Worm (Caenorhabditis elegans) whole organism, young adult: ENCODE data around the gene arrd-6.
A peak's percentile ranks its signal among the peaks of the same experiment; 100 is the strongest.

Experiments used
- B0261.1 ChIP-seq: sonication (generic microtip); optimal IDR thresholded peaks from 2 replicates; lab custom pipeline; 2016; ENCODE audit warnings: mild to moderate bottlenecking, missing genetic modification characterization, moderate library complexity, missing compliant biosample characterization
- D2030.7 ChIP-seq: fragments of 200-800 bp; sonication (Bioruptor generic); IDR thresholded peaks from 2 replicates; pipeline ENCODE4 v1.3.6; 2022; ENCODE audit warnings: missing genetic modification reagents, missing genetic modification characterization, missing compliant biosample characterization
- F23B12.7 ChIP-seq: sonication (generic microtip); optimal IDR thresholded peaks from 2 replicates; lab custom pipeline; 2017; ENCODE audit warnings: missing genetic modification characterization, mild to moderate bottlenecking, missing compliant biosample characterization, antibody characterized with exemption, moderate library complexity; ENCODE audit not compliant: insufficient read depth
- F33H1.4 ChIP-seq: fragments of 200-800 bp; sonication (Bioruptor generic); IDR thresholded peaks from 2 replicates; pipeline ENCODE4 v1.3.6; 2022; ENCODE audit warnings: missing genetic modification reagents, missing genetic modification characterization, missing compliant biosample characterization
- F49E8.2 ChIP-seq: sonication (generic microtip); optimal IDR thresholded peaks from 3 replicates; lab custom pipeline; 2017; ENCODE audit warnings: missing genetic modification characterization, mild to moderate bottlenecking, missing compliant biosample characterization, antibody characterized with exemption, moderate library complexity; ENCODE audit not compliant: insufficient read depth
- F57A8.1 ChIP-seq: fragments of 200-800 bp; sonication (Bioruptor generic); optimal IDR thresholded peaks from 2 replicates; lab custom pipeline; 2018; ENCODE audit warnings: mild to moderate bottlenecking, missing genetic modification characterization, moderate library complexity, missing compliant biosample characterization
- K12H6.12 ChIP-seq: fragments of 200-800 bp; sonication (Bioruptor generic); optimal IDR thresholded peaks from 2 replicates; lab custom pipeline; 2018; ENCODE audit warnings: mild to moderate bottlenecking, missing genetic modification characterization, missing compliant biosample characterization
- Y53G8AR.9 ChIP-seq: fragments of 200-800 bp; sonication (Bioruptor generic); conservative IDR thresholded peaks from 2 replicates; pipeline ENCODE4 v1.3.6; 2022; ENCODE audit warnings: missing genetic modification reagents, missing genetic modification characterization, missing compliant biosample characterization
- Y79H2A.3 ChIP-seq: fragments of 200-800 bp; sonication (Bioruptor generic); conservative IDR thresholded peaks from 2 replicates; pipeline ENCODE4 v1.3.6; 2022; ENCODE audit warnings: missing genetic modification reagents, missing genetic modification characterization, missing compliant biosample characterization
- ZK185.1 ChIP-seq: sonication (generic microtip); optimal IDR thresholded peaks from 2 replicates; lab custom pipeline; 2016; ENCODE audit warnings: mild to moderate bottlenecking, missing genetic modification characterization, missing compliant biosample characterization; ENCODE audit not compliant: poor library complexity, severe bottlenecking
- ama-1 ChIP-seq, 3 experiments: fragments of 150-350 bp in 1 of 3; sonication (generic microtip) in 2 of 3; optimal IDR thresholded peaks; 2 replicates each; lab custom pipeline; 2014 to 2018; ENCODE audit warnings: missing biosample characterization in 2 of 3, missing genetic modification characterization in 2 of 3, missing genetic modification reagents in 2 of 3
- athp-1 ChIP-seq: sonication (generic microtip); optimal IDR thresholded peaks from 2 replicates; lab custom pipeline; 2017; ENCODE audit warnings: mild to moderate bottlenecking, missing genetic modification characterization, missing compliant biosample characterization
- attf-5 ChIP-seq: fragments of 200-800 bp; sonication (Bioruptor generic); optimal IDR thresholded peaks from 2 replicates; lab custom pipeline; 2018; ENCODE audit warnings: mild to moderate bottlenecking, missing genetic modification characterization, missing compliant biosample characterization
- bed-2 ChIP-seq: fragments of 200-800 bp; sonication (Bioruptor generic); IDR thresholded peaks from 2 replicates; pipeline ENCODE4 v1.3.6; 2022; ENCODE audit warnings: missing genetic modification reagents, missing genetic modification characterization, missing compliant biosample characterization
- cebp-2 ChIP-seq: fragments of 200-800 bp; sonication (Bioruptor generic); IDR thresholded peaks from 2 replicates; pipeline ENCODE4 v1.3.6; 2022; ENCODE audit warnings: missing genetic modification characterization, missing compliant biosample characterization
- ceh-79 ChIP-seq: sonication (generic microtip); optimal IDR thresholded peaks from 2 replicates; lab custom pipeline; 2017; ENCODE audit warnings: mild to moderate bottlenecking, missing genetic modification characterization, missing compliant biosample characterization
- chd-7 ChIP-seq: sonication (generic microtip); optimal IDR thresholded peaks from 2 replicates; lab custom pipeline; 2016; ENCODE audit warnings: mild to moderate bottlenecking, missing genetic modification characterization, moderate library complexity, missing compliant biosample characterization
- dox-1 ChIP-seq: fragments of 200-800 bp; sonication (Bioruptor generic); IDR thresholded peaks from 2 replicates; pipeline ENCODE4 v1.3.6; 2022; ENCODE audit warnings: missing genetic modification reagents, missing genetic modification characterization, missing compliant biosample characterization
- dpff-1 ChIP-seq: sonication (generic microtip); optimal IDR thresholded peaks from 2 replicates; lab custom pipeline; 2017; ENCODE audit warnings: mild to moderate bottlenecking, missing genetic modification characterization, missing compliant biosample characterization
- ekl-4 ChIP-seq: fragments of 200-800 bp; sonication (Bioruptor generic); IDR thresholded peaks from 2 replicates; pipeline ENCODE4 v1.3.6; 2022; ENCODE audit warnings: missing genetic modification reagents, missing genetic modification characterization, missing compliant biosample characterization
- hlh-12 ChIP-seq: sonication (generic microtip); optimal IDR thresholded peaks from 2 replicates; lab custom pipeline; 2016; ENCODE audit warnings: missing genetic modification characterization, missing compliant biosample characterization
- hmg-1.2 ChIP-seq: fragments of 200-800 bp; sonication (Bioruptor generic); IDR thresholded peaks from 2 replicates; pipeline ENCODE4 v1.3.6; 2022; ENCODE audit warnings: missing genetic modification reagents, missing genetic modification characterization, missing compliant biosample characterization
- hsf-1 ChIP-seq: fragments of 200-800 bp; sonication (Bioruptor generic); IDR thresholded peaks from 2 replicates; pipeline ENCODE4 v1.3.6; 2022; ENCODE audit warnings: missing genetic modification reagents, missing genetic modification characterization, missing compliant biosample characterization
- let-526 ChIP-seq: fragments of 200-800 bp; sonication (Bioruptor generic); IDR thresholded peaks from 2 replicates; pipeline ENCODE4 v1.3.6; 2022; ENCODE audit warnings: missing genetic modification reagents, missing genetic modification characterization, missing compliant biosample characterization
- let-607 ChIP-seq, 2 experiments: fragments of 200-800 bp in 1 of 2; sonication (Bioruptor generic) in 1 of 2; sonication (generic microtip) in 1 of 2; optimal IDR thresholded peaks; 2 replicates each; lab custom pipeline; 2016 to 2018; ENCODE audit warnings: mild to moderate bottlenecking in 2 of 2, missing compliant biosample characterization in 2 of 2, missing genetic modification characterization in 2 of 2, moderate library complexity in 2 of 2, missing genotype in 1 of 2
- lin-40 ChIP-seq: sonication (generic microtip); optimal IDR thresholded peaks from 2 replicates; lab custom pipeline; 2016; ENCODE audit warnings: missing genetic modification characterization, mild to moderate bottlenecking, missing compliant biosample characterization, missing genotype, missing genetic modification reagents
- madf-10 ChIP-seq: sonication (generic microtip); optimal IDR thresholded peaks from 2 replicates; lab custom pipeline; 2016; ENCODE audit warnings: mild to moderate bottlenecking, missing genetic modification characterization, missing compliant biosample characterization
- madf-3 ChIP-seq: fragments of 200-800 bp; sonication (Bioruptor generic); IDR thresholded peaks from 2 replicates; pipeline ENCODE4 v1.3.6; 2022; ENCODE audit warnings: missing genetic modification reagents, missing genetic modification characterization, missing compliant biosample characterization
- madf-8 ChIP-seq: fragments of 200-800 bp; sonication (Bioruptor generic); conservative IDR thresholded peaks from 2 replicates; pipeline ENCODE4 v1.3.6; 2022; ENCODE audit warnings: missing genetic modification reagents, missing genetic modification characterization, missing compliant biosample characterization
- mes-4 ChIP-seq: sonication (generic microtip); optimal IDR thresholded peaks from 2 replicates; lab custom pipeline; 2016; ENCODE audit warnings: missing genotype, missing genetic modification characterization, missing compliant biosample characterization
- mxl-1 ChIP-seq: sonication (generic microtip); optimal IDR thresholded peaks from 2 replicates; lab custom pipeline; 2016; ENCODE audit warnings: missing genetic modification characterization, missing compliant biosample characterization
- nfya-1 ChIP-seq: sonication (generic microtip); optimal IDR thresholded peaks from 2 replicates; lab custom pipeline; 2017; ENCODE audit warnings: antibody characterized with exemption, missing compliant biosample characterization, missing genetic modification characterization, borderline replicate concordance; ENCODE audit not compliant: insufficient read depth
- nfyb-1 ChIP-seq: fragments of 200-800 bp; sonication (Bioruptor generic); IDR thresholded peaks from 2 replicates; pipeline ENCODE4 v1.3.6; 2022; ENCODE audit warnings: missing genetic modification reagents, missing genetic modification characterization, missing compliant biosample characterization
- nhr-120 ChIP-seq: fragments of 200-800 bp; sonication (Bioruptor generic); IDR thresholded peaks from 2 replicates; pipeline ENCODE4 v1.3.6; 2022; ENCODE audit warnings: missing genetic modification characterization, missing compliant biosample characterization
- pbrm-1 ChIP-seq: fragments of 200-800 bp; sonication (Bioruptor generic); IDR thresholded peaks from 2 replicates; pipeline ENCODE4 v1.3.6; 2022; ENCODE audit warnings: missing genetic modification reagents, missing genetic modification characterization, missing compliant biosample characterization
- repo-1 ChIP-seq: sonication (generic microtip); optimal IDR thresholded peaks from 2 replicates; lab custom pipeline; 2017; ENCODE audit warnings: mild to moderate bottlenecking, missing genetic modification characterization, missing compliant biosample characterization
- snpc-1.3 ChIP-seq: sonication (generic microtip); optimal IDR thresholded peaks from 2 replicates; lab custom pipeline; 2017; ENCODE audit warnings: missing genetic modification characterization, mild to moderate bottlenecking, missing compliant biosample characterization, antibody characterized with exemption, moderate library complexity, missing genotype, missing genetic modification reagents; ENCODE audit not compliant: insufficient read depth
- snpc-3.4 ChIP-seq: sonication (generic microtip); optimal IDR thresholded peaks from 2 replicates; lab custom pipeline; 2017; ENCODE audit warnings: missing genetic modification characterization, mild to moderate bottlenecking, missing compliant biosample characterization, antibody characterized with exemption, moderate library complexity, missing genotype, missing genetic modification reagents
- snpc-4 ChIP-seq, 5 experiments: fragments of 150-350 bp in 1 of 5; sonication (generic microtip) in 4 of 5; optimal IDR thresholded peaks; 2 replicates each; lab custom pipeline; 2014 to 2018; ENCODE audit warnings: missing genetic modification characterization in 5 of 5, missing biosample characterization in 3 of 5, antibody characterized with exemption in 2 of 5, mild to moderate bottlenecking in 2 of 5, missing compliant biosample characterization in 2 of 5, missing genotype in 2 of 5, moderate library complexity in 2 of 5, missing genetic modification reagents in 1 of 5
- ztf-26 ChIP-seq: sonication (generic microtip); optimal IDR thresholded peaks from 2 replicates; lab custom pipeline; 2017; ENCODE audit warnings: missing genetic modification characterization, missing compliant biosample characterization
- ztf-28 ChIP-seq: fragments of 200-800 bp; sonication (Bioruptor generic); IDR thresholded peaks from 2 replicates; pipeline ENCODE4 v1.3.6; 2022; ENCODE audit warnings: missing genetic modification reagents, missing genetic modification characterization, missing compliant biosample characterization
- ztf-6 ChIP-seq: fragments of 200-800 bp; sonication (Bioruptor generic); IDR thresholded peaks from 2 replicates; pipeline ENCODE4 v1.3.6; 2022; ENCODE audit warnings: missing genetic modification reagents, missing genetic modification characterization, missing compliant biosample characterization

Gene arrd-6

DNA sequence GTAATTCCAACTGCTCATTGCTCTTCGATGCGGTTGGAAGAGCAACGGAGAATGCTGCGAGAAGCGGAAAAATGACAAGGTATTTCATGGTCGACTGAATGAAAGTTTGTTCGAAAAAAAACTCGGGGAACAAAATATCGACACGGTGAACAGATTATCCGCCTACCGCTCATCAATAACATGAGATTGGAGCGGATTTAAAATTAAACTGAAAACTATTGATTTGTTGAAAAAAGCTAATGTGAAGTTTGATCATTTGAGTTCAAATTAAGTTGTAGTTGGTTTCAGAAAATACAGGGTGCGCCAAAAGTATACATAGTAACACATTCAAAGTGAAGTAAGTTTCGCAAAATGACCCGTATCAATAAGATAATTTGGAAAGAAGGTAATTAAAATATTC is 2.4 kb upstream of the arrd-6 start, which contains the start of gene F40F8.4:
F40F8.4 (minus strand) TSS at position 101 of the 400 bp plus-strand sequence.
- TF ChIP-seq hmg-1.2 (GFP tag; lab: Robert Waterston, UW) (no peak), madf-10 (no peak), pbrm-1 (GFP tag; lab: Robert Waterston, UW) (no peak), ama-1 (optimal IDR thresholded peaks at IDR 0.05; lab: Kevin White, UChicago) (no peak), ama-1 (GFP tag; optimal IDR thresholded peaks at IDR 0.05; lab: Kevin White, UChicago) (no peak), F33H1.4 (no peak), Y79H2A.3 (GFP tag; lab: Robert Waterston, UW) (no peak), lin-40 (tag; lab: Kevin White, UChicago) (no peak)

DNA sequence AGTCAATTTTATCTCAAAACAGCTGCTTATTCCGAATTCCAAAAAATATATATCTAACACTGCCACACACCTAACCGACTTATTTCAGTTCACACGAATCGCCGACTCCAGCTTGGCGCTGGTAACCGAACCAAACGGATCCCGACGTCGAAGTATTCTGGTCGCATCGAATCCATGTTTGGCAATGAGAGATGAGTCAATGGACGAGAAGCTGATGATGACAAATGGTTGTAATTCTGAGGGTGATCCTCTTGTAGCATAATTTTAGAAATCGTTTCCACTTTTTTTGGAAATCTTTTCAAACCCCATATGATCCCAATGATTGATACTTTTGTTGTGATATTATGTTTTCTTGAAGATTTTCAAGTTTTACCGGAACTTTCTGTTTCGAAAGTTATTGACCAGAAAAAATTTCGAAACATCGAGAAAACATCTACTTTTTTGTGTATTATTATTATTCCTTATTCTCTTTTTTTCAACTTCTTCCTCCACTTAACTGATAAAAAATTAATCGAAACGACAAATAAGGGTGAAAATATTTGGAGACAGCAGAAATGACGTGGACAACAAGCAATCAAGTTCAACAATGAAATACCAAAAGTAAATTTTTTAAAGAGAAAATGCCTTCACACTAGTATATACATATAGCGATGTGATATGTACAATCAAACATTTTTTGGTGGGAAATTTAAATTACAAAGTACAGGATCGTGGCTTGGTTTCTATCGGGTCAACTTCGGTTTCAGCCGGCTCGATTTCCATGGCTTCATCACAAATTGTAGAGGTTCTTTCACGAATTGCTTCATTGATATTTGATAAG is 7.5 kb downstream of the arrd-6 start:
- TF ChIP-seq F57A8.1 (GFP tag; lab: Kevin White, UChicago) (no peak), madf-8 (GFP tag; lab: Robert Waterston, UW) (no peak), ztf-26 (tag; lab: Kevin White, UChicago) (no peak), nfya-1 (no peak), mxl-1 (tag; lab: Kevin White, UChicago) (no peak), snpc-3.4 (tag; lab: Kevin White, UChicago) (no peak), nfyb-1 (peak; percentile 89), madf-3 (GFP tag; lab: Robert Waterston, UW) (peak; percentile 77), pbrm-1 (GFP tag; lab: Robert Waterston, UW) (peak; percentile 70; the same call in 1 of the 2 replicates), hlh-12 (no peak), hsf-1 (GFP tag; lab: Robert Waterston, UW) (0 out of 2 replicates have a peak, but pooled peaks have one; percentile 17), cebp-2 (GFP tag; lab: Robert Waterston, UW) (0 out of 2 replicates have a peak, but pooled peaks have one; percentile 29), F49E8.2 (tag; lab: Kevin White, UChicago) (no peak), K12H6.12 (tag; lab: Kevin White, UChicago) (no peak), nhr-120 (GFP tag; lab: Robert Waterston, UW) (no peak), mes-4 (no peak), hmg-1.2 (GFP tag; lab: Robert Waterston, UW) (0 out of 2 replicates have a peak, but pooled peaks have one; percentile 31), snpc-4 (GFP tag; optimal IDR thresholded peaks at IDR 0.05; lab: Kevin White, UChicago) (no peak), snpc-4 (tag; optimal IDR thresholded peaks at IDR 0.05; lab: Kevin White, UChicago) (peak in 3 of 4 experiments; percentile 10 to 17 (median 16)), dox-1 (GFP tag; lab: Robert Waterston, UW) (no peak; the same call in 1 of the 2 replicates), snpc-1.3 (tag; lab: Kevin White, UChicago) (no peak), let-607 (tag; optimal IDR thresholded peaks at IDR 0.05; lab: Kevin White, UChicago) (peak; percentile 32 to 64), dpff-1 (tag; lab: Kevin White, UChicago) (peak; percentile 48), Y53G8AR.9 (GFP tag; lab: Robert Waterston, UW) (peak; percentile 95), B0261.1 (tag; lab: Kevin White, UChicago) (peak; percentile 12), ztf-28 (0 out of 2 replicates have a peak, but pooled peaks have one; percentile 37), ama-1 (optimal IDR thresholded peaks at IDR 0.05; lab: Kevin White, UChicago) (peak; percentile 31), ama-1 (GFP tag; optimal IDR thresholded peaks at IDR 0.05; lab: Kevin White, UChicago) (no peak), ceh-79 (tag; lab: Kevin White, UChicago) (no peak), ZK185.1 (tag; lab: Kevin White, UChicago) (peak; percentile 10), chd-7 (peak; percentile 76), let-526 (GFP tag; lab: Robert Waterston, UW) (peak; percentile 71), attf-5 (GFP tag; lab: Kevin White, UChicago) (peak; percentile 8), F23B12.7 (tag; lab: Kevin White, UChicago) (no peak), repo-1 (peak; percentile 91), ztf-6 (GFP tag; lab: Robert Waterston, UW) (no peak), bed-2 (GFP tag; lab: Robert Waterston, UW) (no peak), athp-1 (tag; lab: Kevin White, UChicago) (no peak), ekl-4 (no peak), D2030.7 (GFP tag; lab: Robert Waterston, UW) (no peak)
